Worm (Caenorhabditis elegans) whole organism, young adult: ENCODE data around the gene T04B8.5.

Experiments used
- F37B4.10 ChIP-seq: fragments of 200-800 bp; sonication (Bioruptor generic); IDR thresholded peaks from 2 replicates; pipeline ENCODE4 v1.3.6; 2022; ENCODE audit warnings: missing genetic modification characterization, missing compliant biosample characterization
- ama-1 ChIP-seq, 3 experiments: fragments of 150-350 bp in 1 of 3; sonication (generic microtip) in 2 of 3; optimal IDR thresholded peaks; 2 replicates each; lab custom pipeline; 2014 to 2018; ENCODE audit warnings: missing biosample characterization in 2 of 3, missing genetic modification characterization in 2 of 3, missing genetic modification reagents in 2 of 3
- attf-6 ChIP-seq: fragments of 200-800 bp; sonication (Bioruptor generic); IDR thresholded peaks from 2 replicates; pipeline ENCODE4 v1.3.6; 2022; ENCODE audit warnings: missing genetic modification reagents, missing genetic modification characterization, missing compliant biosample characterization

- TF ChIP-seq ama-1 (optimal IDR thresholded peaks at IDR 0.05; lab: Kevin White, UChicago) = no peak
- no peak for TF ChIP-seq ama-1 (GFP tag; optimal IDR thresholded peaks at IDR 0.05; lab: Kevin White, UChicago)
- no peak for TF ChIP-seq F37B4.10 (GFP tag; lab: Robert Waterston, UW)
- no peak for TF ChIP-seq attf-6
Observed at ce11 chrII:643733-644132, 19.4 kb upstream of the T04B8.5 start.
